Fruit fly (Drosophila melanogaster): ENCODE data around the gene unc80.
A peak's percentile ranks its signal among the peaks of the same experiment; 100 is the strongest.

unc80 gene

DNA sequence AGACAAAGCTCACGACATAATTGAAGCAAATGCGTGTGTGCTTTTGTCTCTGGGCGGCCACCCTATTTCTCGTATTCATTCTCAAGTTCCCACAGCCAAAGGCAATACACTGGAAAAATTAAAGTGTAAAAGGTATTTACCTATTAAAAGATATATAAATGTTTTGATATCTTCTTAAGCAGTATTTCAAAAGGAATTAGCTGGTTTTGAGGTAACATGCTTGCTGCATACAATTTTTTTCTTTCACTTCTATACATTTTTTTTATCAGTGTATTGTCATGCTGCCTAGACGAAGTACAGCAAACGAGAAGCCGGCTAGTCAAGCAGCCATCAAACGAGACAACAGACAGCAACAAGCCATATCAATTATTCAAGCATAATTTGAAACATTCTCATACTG, 48.4 kb upstream of the unc80 start (continued):
- TF ChIP-seq Blimp-1 (GFP tag; optimal IDR thresholded peaks at IDR 0.05) = peak; percentile 39
- TF ChIP-seq CG10654 (GFP tag; optimal IDR thresholded peaks at IDR 0.05) = no peak
- TF ChIP-seq Fer1 (GFP tag; optimal IDR thresholded peaks at IDR 0.05) = peak; percentile 59
- no peak for TF ChIP-seq D19A (tag; optimal IDR thresholded peaks at IDR 0.05)
- TF ChIP-seq grau (tag; optimal IDR thresholded peaks at IDR 0.05) = peak; percentile 8
- TF ChIP-seq sima (GFP tag; optimal IDR thresholded peaks at IDR 0.05) = no peak
- peak; percentile 21 for TF ChIP-seq ind (GFP tag; optimal IDR thresholded peaks at IDR 0.05)
- TF ChIP-seq prd (optimal IDR thresholded peaks at IDR 0.05) = no peak
- no peak; the same call in 2 of the 3 replicates for TF ChIP-seq prd (GFP tag; IDR thresholded peaks at IDR 0.05)
- peak; percentile 38; the same call in 1 of the 3 replicates for TF ChIP-seq ase (GFP tag; IDR thresholded peaks at IDR 0.05)
- no peak for TF ChIP-seq CTCF (GFP tag; optimal IDR thresholded peaks at IDR 0.05)
- no peak for TF ChIP-seq CG9797 (GFP tag; optimal IDR thresholded peaks at IDR 0.05)
- no peak for TF ChIP-seq NK7.1 (GFP tag; optimal IDR thresholded peaks at IDR 0.05)
- TF ChIP-seq row (GFP tag; IDR thresholded peaks at IDR 0.05) = peak; percentile 45; the same call in 1 of the 3 replicates
- peak; percentile 32; the same call in 1 of the 2 replicates for TF ChIP-seq lmd (GFP tag; IDR thresholded peaks at IDR 0.05)
- TF ChIP-seq dimm (GFP tag; IDR thresholded peaks at IDR 0.05) = peak; percentile 12; the same call in 1 of the 2 replicates
- no peak for TF ChIP-seq cg (GFP tag; optimal IDR thresholded peaks at IDR 0.05)
- TF ChIP-seq fd96Cb (tag; optimal IDR thresholded peaks at IDR 0.05) = peak; percentile 4
- no peak for TF ChIP-seq Xbp1 (GFP tag; optimal IDR thresholded peaks at IDR 0.05)
- no peak for TF ChIP-seq CG1233 (GFP tag; optimal IDR thresholded peaks at IDR 0.05)
- no peak for TF ChIP-seq MTF-1 (GFP tag; optimal IDR thresholded peaks at IDR 0.05; ENCODE audit: borderline replicate concordance)
- no peak for TF ChIP-seq chinmo (GFP tag; IDR thresholded peaks at IDR 0.05; ENCODE audit: partially characterized antibody)
- TF ChIP-seq CG14860 (GFP tag; IDR thresholded peaks at IDR 0.05; ENCODE audit: partially characterized antibody) = no peak
- no peak for TF ChIP-seq seq (GFP tag; IDR thresholded peaks at IDR 0.05)
- no peak for TF ChIP-seq nau (GFP tag; optimal IDR thresholded peaks at IDR 0.05)
- 0 out of 2 replicates have a peak, but pooled peaks have one; percentile 34 for TF ChIP-seq CG31441 (GFP tag; IDR thresholded peaks at IDR 0.05)
- 0 out of 2 replicates have a peak, but pooled peaks have one; percentile 6 for TF ChIP-seq CG3847 (GFP tag; IDR thresholded peaks at IDR 0.05)
- TF ChIP-seq HLH3B (GFP tag; IDR thresholded peaks at IDR 0.05) = no peak
- no peak for TF ChIP-seq zf30C (GFP tag; optimal IDR thresholded peaks at IDR 0.05)
- no peak for TF ChIP-seq inv (GFP tag; IDR thresholded peaks at IDR 0.05; ENCODE audit: partially characterized antibody)
- TF ChIP-seq zen (tag; optimal IDR thresholded peaks at IDR 0.05) = peak; percentile 1
- TF ChIP-seq gt (GFP tag; IDR thresholded peaks at IDR 0.05) = no peak
- TF ChIP-seq GATAe (GFP tag; conservative IDR thresholded peaks at IDR 0.05) = no peak
- peak; percentile 40 for TF ChIP-seq CG3281 (GFP tag; optimal IDR thresholded peaks at IDR 0.05)
- no peak for TF ChIP-seq CG17568 (GFP tag; optimal IDR thresholded peaks at IDR 0.05)
- TF ChIP-seq CG1832 (GFP tag; optimal IDR thresholded peaks at IDR 0.05) = no peak
- TF ChIP-seq Atf6 (GFP tag; IDR thresholded peaks at IDR 0.05) = peak; percentile 57; the same call in 1 of the 2 replicates
- 0 out of 2 replicates have a peak, but pooled peaks have one; percentile 32 for TF ChIP-seq ap (GFP tag; IDR thresholded peaks at IDR 0.05)
- peak; percentile 47 for TF ChIP-seq phol (tag; optimal IDR thresholded peaks at IDR 0.05)
- no peak for TF ChIP-seq sna (GFP tag; IDR thresholded peaks at IDR 0.05; ENCODE audit: partially characterized antibody)
- TF ChIP-seq scrt (GFP tag; optimal IDR thresholded peaks at IDR 0.05) = peak; percentile 61
- no peak for TF ChIP-seq CG13287 (GFP tag; IDR thresholded peaks at IDR 0.05; ENCODE audit: partially characterized antibody)
- TF ChIP-seq lab (GFP tag; optimal IDR thresholded peaks at IDR 0.05) = peak; percentile 66
- no peak for TF ChIP-seq CG12769 (tag; optimal IDR thresholded peaks at IDR 0.05)
- no peak for TF ChIP-seq CG14667 (GFP tag; IDR thresholded peaks at IDR 0.05)
- TF ChIP-seq Doc2 (GFP tag; IDR thresholded peaks at IDR 0.05) = no peak
- no peak for TF ChIP-seq Bdp1 (GFP tag; optimal IDR thresholded peaks at IDR 0.05)
- peak; percentile 4 for TF ChIP-seq caup (GFP tag; optimal IDR thresholded peaks at IDR 0.05; ENCODE audit: severe bottlenecking)
- TF ChIP-seq esg (GFP tag; conservative IDR thresholded peaks at IDR 0.05) = peak; percentile 37
- 0 out of 2 replicates have a peak, but pooled peaks have one; percentile 26 for TF ChIP-seq Ada2b (GFP tag; IDR thresholded peaks at IDR 0.05)

All from whole organism, embryonic.